Fruit fly (Drosophila melanogaster): ENCODE results near the gene CG7888.

Gene CG7888

dm6 chr3L:11010410-11010827 lies 43.4 kb upstream of the CG7888 start:
- TF ChIP-seq pan (optimal IDR thresholded peaks at IDR 0.05) (no peak), Dfd (GFP tag; optimal IDR thresholded peaks at IDR 0.05) (no peak), sv (GFP tag; optimal IDR thresholded peaks at IDR 0.05) (no peak), CG32264 (GFP tag; optimal IDR thresholded peaks at IDR 0.05) (no peak), Myc (optimal IDR thresholded peaks at IDR 0.05) (no peak), br (GFP tag; optimal IDR thresholded peaks at IDR 0.05) (peak; percentile 50), Sp1 (GFP tag; optimal IDR thresholded peaks at IDR 0.05) (peak; percentile 82), CG9705 (GFP tag; optimal IDR thresholded peaks at IDR 0.05) (peak; percentile 42), dmrt93B (GFP tag; optimal IDR thresholded peaks at IDR 0.05) (peak; percentile 12), Rel (GFP tag; optimal IDR thresholded peaks at IDR 0.05) (peak; percentile 77), Rel (tag; optimal IDR thresholded peaks at IDR 0.05) (no peak), psq (GFP tag; optimal IDR thresholded peaks at IDR 0.05) (peak; percentile 31), Vsx2 (GFP tag; optimal IDR thresholded peaks at IDR 0.05; ENCODE audit: partially characterized antibody) (peak; percentile 91), lola (GFP tag; optimal IDR thresholded peaks at IDR 0.05) (no peak), tai (GFP tag; optimal IDR thresholded peaks at IDR 0.05) (no peak), woc (GFP tag; optimal IDR thresholded peaks at IDR 0.05) (no peak), GATAd (GFP tag; optimal IDR thresholded peaks at IDR 0.05) (no peak), dsf (GFP tag; optimal IDR thresholded peaks at IDR 0.05; ENCODE audit: borderline replicate concordance) (no peak), rgr (GFP tag; optimal IDR thresholded peaks at IDR 0.05) (peak; percentile 28), brk (GFP tag; optimal IDR thresholded peaks at IDR 0.05) (peak; percentile 42), Abd-B (GFP tag; optimal IDR thresholded peaks at IDR 0.05) (peak; percentile 37), sage (GFP tag; optimal IDR thresholded peaks at IDR 0.05) (no peak), dl (GFP tag; optimal IDR thresholded peaks at IDR 0.05; ENCODE audit: insufficient read depth in 1 of 2, partially characterized antibody in 2 of 2) (peak; percentile 96), Jra (GFP tag; optimal IDR thresholded peaks at IDR 0.05) (peak; percentile 63), Dif (GFP tag; optimal IDR thresholded peaks at IDR 0.05; ENCODE audit: partially characterized antibody) (peak; percentile 98), N (GFP tag; optimal IDR thresholded peaks at IDR 0.05) (peak; percentile 42), usp (GFP tag; optimal IDR thresholded peaks at IDR 0.05) (no peak), HLH106 (tag; optimal IDR thresholded peaks at IDR 0.05) (peak; percentile 9), Hr78 (GFP tag; optimal IDR thresholded peaks at IDR 0.05) (peak; percentile 32), ey (GFP tag; optimal IDR thresholded peaks at IDR 0.05) (no peak), h (GFP tag; optimal IDR thresholded peaks at IDR 0.05) (peak; percentile 61), jim (GFP tag; optimal IDR thresholded peaks at IDR 0.05) (peak; percentile 72), CrebA (GFP tag; optimal IDR thresholded peaks at IDR 0.05; ENCODE audit: borderline replicate concordance) (peak; percentile 75), Hr83 (GFP tag; optimal IDR thresholded peaks at IDR 0.05; ENCODE audit: poor library complexity, severe bottlenecking) (peak; percentile 59), Mio (GFP tag; optimal IDR thresholded peaks at IDR 0.05) (no peak), Hnf4 (GFP tag; optimal IDR thresholded peaks at IDR 0.05) (peak; percentile 11), foxo (GFP tag; optimal IDR thresholded peaks at IDR 0.05) (peak in 1 of 2 experiments; percentile 79), fru (GFP tag; optimal IDR thresholded peaks at IDR 0.05) (peak; percentile 33), OdsH (GFP tag; optimal IDR thresholded peaks at IDR 0.05) (peak; percentile 57)

dm6 chr3L:11011610-11012202 lies 42.1 kb upstream of the CG7888 start:
- TF ChIP-seq Hr83 (GFP tag; optimal IDR thresholded peaks at IDR 0.05; ENCODE audit: poor library complexity, severe bottlenecking) (no peak), h (GFP tag; optimal IDR thresholded peaks at IDR 0.05) (no peak), jim (GFP tag; optimal IDR thresholded peaks at IDR 0.05) (no peak), dmrt93B (GFP tag; optimal IDR thresholded peaks at IDR 0.05) (no peak), Mio (GFP tag; optimal IDR thresholded peaks at IDR 0.05) (no peak), Hr78 (GFP tag; optimal IDR thresholded peaks at IDR 0.05) (no peak), Sp1 (GFP tag; optimal IDR thresholded peaks at IDR 0.05) (no peak), Hnf4 (GFP tag; optimal IDR thresholded peaks at IDR 0.05) (no peak), N (GFP tag; optimal IDR thresholded peaks at IDR 0.05) (no peak), br (GFP tag; optimal IDR thresholded peaks at IDR 0.05) (no peak), Myc (optimal IDR thresholded peaks at IDR 0.05) (no peak), Jra (GFP tag; optimal IDR thresholded peaks at IDR 0.05) (no peak), GATAd (GFP tag; optimal IDR thresholded peaks at IDR 0.05) (no peak), ey (GFP tag; optimal IDR thresholded peaks at IDR 0.05) (no peak), CG9705 (GFP tag; optimal IDR thresholded peaks at IDR 0.05) (no peak), sage (GFP tag; optimal IDR thresholded peaks at IDR 0.05) (no peak)

All from whole organism, wandering third instar larva.